Worm (Caenorhabditis elegans) whole organism, mixed stage, embryonic: ENCODE results near the gene F45E1.2.

ENCODE experiments used
- ceh-39 ChIP-seq: fragments of 150-350 bp; optimal IDR thresholded peaks from 2 replicates; lab custom pipeline; 2014; ENCODE audit warnings: missing biosample characterization, missing genetic modification characterization
- ceh-43 ChIP-seq: fragments of 200-800 bp; sonication (Bioruptor generic); optimal IDR thresholded peaks from 2 replicates; lab custom pipeline; 2018; ENCODE audit warnings: mild to moderate bottlenecking, missing genetic modification characterization, moderate library complexity, missing compliant biosample characterization
- elt-1 ChIP-seq: sonication (generic microtip); optimal IDR thresholded peaks from 2 replicates; lab custom pipeline; 2017; ENCODE audit warnings: missing genetic modification characterization, mild to moderate bottlenecking, missing compliant biosample characterization, antibody characterized with exemption, moderate library complexity, borderline replicate concordance; ENCODE audit not compliant: insufficient read depth
- elt-3 ChIP-seq: fragments of 150-350 bp; optimal IDR thresholded peaks from 2 replicates; lab custom pipeline; 2014; ENCODE audit warnings: missing biosample characterization, missing genetic modification characterization
- hlh-1 ChIP-seq: fragments of 150-350 bp; optimal IDR thresholded peaks from 2 replicates; lab custom pipeline; 2014; ENCODE audit warnings: missing biosample characterization, missing genetic modification reagents, missing genetic modification characterization
- lin-13 ChIP-seq: fragments of 150-350 bp; optimal IDR thresholded peaks from 2 replicates; lab custom pipeline; 2014; ENCODE audit warnings: missing biosample characterization, missing genetic modification characterization
- lsy-2 ChIP-seq: fragments of 150-350 bp; optimal IDR thresholded peaks from 2 replicates; lab custom pipeline; 2014; ENCODE audit warnings: missing biosample characterization, missing genetic modification characterization
- mab-5 ChIP-seq: fragments of 150-350 bp; optimal IDR thresholded peaks from 2 replicates; lab custom pipeline; 2014; ENCODE audit warnings: missing biosample characterization, missing genetic modification characterization
- nhr-12 ChIP-seq: fragments of 150-350 bp; optimal IDR thresholded peaks from 2 replicates; lab custom pipeline; 2014; ENCODE audit warnings: missing biosample characterization, missing genetic modification characterization
- nhr-237 ChIP-seq: fragments of 150-350 bp; optimal IDR thresholded peaks from 2 replicates; lab custom pipeline; 2014; ENCODE audit warnings: missing biosample characterization, missing genetic modification characterization
- nhr-28 ChIP-seq: fragments of 150-350 bp; optimal IDR thresholded peaks from 2 replicates; lab custom pipeline; 2014; ENCODE audit warnings: missing biosample characterization, missing genetic modification characterization
- nhr-76 ChIP-seq: sonication (generic microtip); optimal IDR thresholded peaks from 2 replicates; lab custom pipeline; 2017; ENCODE audit warnings: missing biosample characterization, missing genetic modification characterization
- pha-4 ChIP-seq: fragments of 150-350 bp; optimal IDR thresholded peaks from 2 replicates; lab custom pipeline; 2018; ENCODE audit warnings: missing biosample characterization, missing genetic modification reagents, missing genetic modification characterization
- unc-62 ChIP-seq: fragments of 150-350 bp; optimal IDR thresholded peaks from 2 replicates; lab custom pipeline; 2014; ENCODE audit warnings: missing biosample characterization, missing genetic modification reagents, missing genetic modification characterization

ce11 chrX:7990282-7990681, 13.3 kb upstream of the F45E1.2 start:
- TF ChIP-seq elt-3 (tag; lab: Kevin White, UChicago) (no peak), nhr-28 (tag; lab: Kevin White, UChicago) (no peak), lsy-2 (no peak), pha-4 (tag; lab: Kevin White, UChicago) (no peak), nhr-237 (tag; lab: Kevin White, UChicago) (no peak), unc-62 (GFP tag; lab: Kevin White, UChicago) (no peak), nhr-76 (tag; lab: Kevin White, UChicago) (no peak), elt-1 (no peak), hlh-1 (tag; lab: Kevin White, UChicago) (no peak), nhr-12 (no peak), mab-5 (tag; lab: Kevin White, UChicago) (no peak), ceh-39 (no peak), lin-13 (tag; lab: Kevin White, UChicago) (no peak), ceh-43 (GFP tag; lab: Kevin White, UChicago) (no peak)
